Worm (Caenorhabditis elegans): ENCODE measurements around the gene srj-52.

srj-52 gene

ce11 chrV:667459-667858 is 28.4 kb downstream of the srj-52 start, which contains the start of gene nhr-180 (continued):
- no peak for TF ChIP-seq nhr-48 (tag; optimal IDR thresholded peaks at IDR 0.05)
- TF ChIP-seq hlh-11 (tag; optimal IDR thresholded peaks at IDR 0.05), result no peak
- no peak for TF ChIP-seq skn-1 (tag; optimal IDR thresholded peaks at IDR 0.05)
- no peak for TF ChIP-seq D1046.2 (GFP tag; IDR thresholded peaks at IDR 0.05)
- TF ChIP-seq php-3 (GFP tag; IDR thresholded peaks at IDR 0.05), result no peak
- TF ChIP-seq nhr-41 (GFP tag; IDR thresholded peaks at IDR 0.05), result no peak
- peak; percentile 58 for TF ChIP-seq duxl-1 (tag; optimal IDR thresholded peaks at IDR 0.05; ENCODE audit: poor library complexity)
- TF ChIP-seq R02D3.7 (tag; optimal IDR thresholded peaks at IDR 0.05), result no peak
- TF ChIP-seq dmd-6 (GFP tag; IDR thresholded peaks at IDR 0.05), result peak; percentile 61; the same call in 1 of the 2 replicates
- no peak for TF ChIP-seq lin-1 (GFP tag; IDR thresholded peaks at IDR 0.05)
- TF ChIP-seq egl-43 (GFP tag; IDR thresholded peaks at IDR 0.05), result no peak
- no peak for TF ChIP-seq gei-8 (GFP tag; optimal IDR thresholded peaks at IDR 0.05)
- TF ChIP-seq mxl-3 (GFP tag; optimal IDR thresholded peaks at IDR 0.05), result peak; percentile 33

- TF ChIP-seq Y48G9A.11 (GFP tag; IDR thresholded peaks at IDR 0.05), result no peak
- no peak for TF ChIP-seq mes-2 (tag; optimal IDR thresholded peaks at IDR 0.05; ENCODE audit: poor library complexity, severe bottlenecking)
- TF ChIP-seq nhr-28 (tag; optimal IDR thresholded peaks at IDR 0.05), result no peak
- TF ChIP-seq cey-2 (tag; optimal IDR thresholded peaks at IDR 0.05; ENCODE audit: borderline replicate concordance, insufficient read depth), result no peak
- no peak for TF ChIP-seq dmd-6 (GFP tag; IDR thresholded peaks at IDR 0.05)
These were observed 31.4 kb downstream of the srj-52 start, which contains the start of the genes F31F4.11 and srh-266 for ce11 chrV:664337-664847. TSS of gene F31F4.11 (minus strand) at chrV:664437. TSS of gene srh-266 (plus strand) at chrV:664797.

DNA sequence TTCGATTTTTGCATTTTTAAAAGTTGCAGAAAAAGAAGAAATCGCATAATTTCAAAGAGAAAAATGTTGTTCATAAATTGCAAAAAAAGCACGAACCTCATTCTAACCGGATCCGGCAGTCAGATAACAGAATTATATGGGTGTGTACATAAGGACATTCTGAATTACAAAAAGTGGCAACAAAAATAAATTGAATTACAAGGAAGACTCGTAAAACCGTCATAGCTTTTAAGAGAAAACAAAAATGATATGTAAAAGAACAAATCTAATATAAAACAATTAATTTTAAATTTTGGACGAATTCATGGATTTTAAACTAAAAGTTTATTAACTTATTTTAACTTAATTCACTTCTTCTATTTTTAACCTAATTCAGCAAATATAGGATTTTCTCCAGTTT is 35.6 kb downstream of the srj-52 start, which contains the start of gene F31F4.17:
F31F4.17 (minus strand) TSS at position 101 of the 400 bp plus-strand sequence.
- TF ChIP-seq vab-7 (GFP tag; IDR thresholded peaks at IDR 0.05) (no peak), gei-8 (GFP tag; optimal IDR thresholded peaks at IDR 0.05) (no peak), nhr-76 (tag; optimal IDR thresholded peaks at IDR 0.05) (no peak), madf-5 (GFP tag; IDR thresholded peaks at IDR 0.05) (no peak)

DNA sequence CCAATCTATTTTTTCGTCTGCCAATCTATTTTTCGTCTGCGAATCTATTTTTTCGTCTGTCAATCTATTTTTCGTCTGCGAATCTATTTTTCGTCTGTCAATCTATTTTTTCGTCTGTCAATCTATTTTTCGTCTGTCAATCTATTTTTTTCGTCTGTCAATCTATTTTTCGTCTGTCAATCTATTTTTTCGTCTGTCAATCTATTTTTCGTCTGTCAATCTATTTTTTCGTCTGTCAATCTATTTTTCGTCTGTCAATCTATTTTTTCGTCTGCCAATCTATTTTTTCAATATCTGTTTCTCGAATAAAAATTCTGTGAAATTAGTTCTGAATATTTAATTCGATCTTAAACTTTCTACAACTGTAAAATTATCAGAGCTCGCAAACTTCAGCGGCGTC is 37.7 kb downstream of the srj-52 start:
- peak; percentile 59; the same call in 1 of the 2 replicates for TF ChIP-seq lim-7 (GFP tag; IDR thresholded peaks at IDR 0.05)

DNA sequence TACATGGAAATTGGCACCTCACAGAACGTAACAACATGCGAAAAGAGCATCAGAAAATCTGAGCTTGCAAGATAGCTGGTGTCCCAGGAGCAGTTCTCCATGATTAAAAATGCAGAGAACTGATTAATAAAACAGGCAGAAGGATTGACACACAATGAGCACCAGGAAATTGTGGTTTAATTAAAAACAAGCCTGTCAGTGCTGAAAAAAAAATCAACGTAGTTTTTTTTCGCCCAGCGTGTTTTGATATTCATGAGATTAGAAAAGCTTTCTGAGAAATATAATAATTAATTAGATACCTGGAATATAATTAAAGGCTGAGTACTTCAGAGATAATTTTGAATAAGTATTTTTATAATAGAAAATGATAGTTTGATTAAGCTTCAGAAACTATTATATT is 38.1 kb downstream of the srj-52 start, which contains the start of gene srh-246:
srh-246 (minus strand) TSS at position 101 of the 400 bp plus-strand sequence.
- TF ChIP-seq madf-5 (GFP tag; IDR thresholded peaks at IDR 0.05) (no peak), hlh-11 (tag; optimal IDR thresholded peaks at IDR 0.05) (no peak), R02D3.7 (tag; optimal IDR thresholded peaks at IDR 0.05) (no peak), hmg-1.1 (GFP tag; IDR thresholded peaks at IDR 0.05) (no peak), ama-1 (optimal IDR thresholded peaks at IDR 0.05) (no peak), fkh-10 (GFP tag; optimal IDR thresholded peaks at IDR 0.05) (no peak), F37D6.2 (tag; optimal IDR thresholded peaks at IDR 0.05) (no peak), mxl-3 (GFP tag; optimal IDR thresholded peaks at IDR 0.05) (no peak), mes-2 (tag; optimal IDR thresholded peaks at IDR 0.05; ENCODE audit: poor library complexity, severe bottlenecking) (no peak), ceh-32 (tag; optimal IDR thresholded peaks at IDR 0.05; ENCODE audit: poor library complexity) (no peak), arid-1 (GFP tag; conservative IDR thresholded peaks at IDR 0.05) (no peak)

DNA sequence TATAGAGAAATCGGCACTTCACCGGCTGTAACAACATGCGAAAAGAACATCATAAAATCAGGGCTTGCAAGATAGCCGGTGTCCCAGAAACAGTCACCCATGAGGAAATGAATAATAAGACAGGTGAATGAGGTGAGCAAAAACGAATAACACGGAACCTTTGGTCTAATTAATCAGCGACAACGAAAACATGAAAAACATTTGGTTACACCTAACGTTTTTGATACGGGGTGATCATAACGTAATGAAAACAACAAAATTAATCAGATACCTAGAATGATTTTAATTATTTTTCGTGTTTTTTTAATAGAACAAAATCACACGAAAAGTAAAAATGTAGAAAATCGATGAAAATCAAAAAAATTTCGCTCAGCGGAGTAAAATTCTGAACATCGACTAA is 40.0 kb downstream of the srj-52 start, which contains the start of gene srh-245:
srh-245 (minus strand) TSS at position 101 of the 400 bp plus-strand sequence.
- no peak for TF ChIP-seq hlh-11 (tag; optimal IDR thresholded peaks at IDR 0.05)
- no peak for TF ChIP-seq nhr-10 (tag; optimal IDR thresholded peaks at IDR 0.05)
- TF ChIP-seq zfp-3 (GFP tag; conservative IDR thresholded peaks at IDR 0.05), result no peak
- TF ChIP-seq pha-4 (GFP tag; IDR thresholded peaks at IDR 0.05), result no peak
- TF ChIP-seq pha-4 (tag; optimal IDR thresholded peaks at IDR 0.05), result no peak
- no peak for TF ChIP-seq lin-38 (GFP tag; IDR thresholded peaks at IDR 0.05)
- no peak for TF ChIP-seq zag-1 (tag; optimal IDR thresholded peaks at IDR 0.05)
- TF ChIP-seq lin-39 (tag; optimal IDR thresholded peaks at IDR 0.05), result no peak
- no peak for TF ChIP-seq nhr-48 (tag; optimal IDR thresholded peaks at IDR 0.05)
- TF ChIP-seq snpc-4 (tag; optimal IDR thresholded peaks at IDR 0.05), result no peak
- no peak for TF ChIP-seq mxl-2 (GFP tag; conservative IDR thresholded peaks at IDR 0.05)
- TF ChIP-seq mdl-1 (tag; optimal IDR thresholded peaks at IDR 0.05), result no peak
- no peak for TF ChIP-seq skn-1 (tag; optimal IDR thresholded peaks at IDR 0.05)
- no peak for TF ChIP-seq daf-12 (tag; optimal IDR thresholded peaks at IDR 0.05)
- TF ChIP-seq ZK546.5 (tag; optimal IDR thresholded peaks at IDR 0.05), result no peak
- TF ChIP-seq T20F7.1 (GFP tag; optimal IDR thresholded peaks at IDR 0.05), result no peak
- TF ChIP-seq saeg-2 (GFP tag; IDR thresholded peaks at IDR 0.05), result no peak

Measured in whole organism, L4 larva.